Fruit fly (Drosophila melanogaster) whole organism, embryonic: ENCODE data around the gene Cby.

Experiments used
- Atf-2 ChIP-seq: fragments of 200-800 bp; sonication (Bioruptor generic); optimal IDR thresholded peaks from 2 replicates; lab custom pipeline; 2016; ENCODE audit warnings: missing biosample characterization, missing genetic modification characterization
- Awh ChIP-seq: fragments of 200-800 bp; sonication (Bioruptor generic); IDR thresholded peaks from 2 replicates; pipeline ENCODE4, ENCODE4 v1.3.6; 2022; ENCODE audit warnings: missing biosample characterization, missing genetic modification characterization
- Bdp1 ChIP-seq: fragments of 200-800 bp; sonication (Bioruptor generic); optimal IDR thresholded peaks from 3 replicates; lab custom pipeline; 2016; ENCODE audit warnings: missing biosample characterization, missing genetic modification characterization
- Bteb2 ChIP-seq: fragments of 200-800 bp; sonication (Bioruptor generic); optimal IDR thresholded peaks from 2 replicates; lab custom pipeline; 2016; ENCODE audit warnings: missing biosample characterization, missing genetic modification characterization
- C15 ChIP-seq: fragments of 200-800 bp; sonication (Bioruptor generic); IDR thresholded peaks from 3 replicates; pipeline ENCODE4 v1.3.6; 2022; ENCODE audit warnings: missing biosample characterization, missing genetic modification characterization
- CG13287 ChIP-seq: fragments of 200-800 bp; sonication (Bioruptor generic); IDR thresholded peaks from 2 replicates; pipeline ENCODE4 v1.3.6; 2022; ENCODE audit warnings: missing biosample characterization, missing genetic modification characterization; ENCODE audit not compliant: partially characterized antibody
- CG13894 ChIP-seq: fragments of 200-800 bp; sonication (Bioruptor generic); optimal IDR thresholded peaks from 3 replicates; lab custom pipeline; 2018; ENCODE audit warnings: missing biosample characterization, mild to moderate bottlenecking, missing genetic modification characterization, moderate library complexity
- CG14050 ChIP-seq: fragments of 200-800 bp; sonication (Bioruptor generic); IDR thresholded peaks from 3 replicates; pipeline ENCODE4 v1.3.6; 2022; ENCODE audit warnings: missing biosample characterization, missing genetic modification characterization
- CG16813 ChIP-seq: fragments of 200-800 bp; sonication (Bioruptor generic); IDR thresholded peaks from 3 replicates; pipeline ENCODE4 v1.3.6; 2022; ENCODE audit warnings: missing biosample characterization, missing genetic modification characterization; ENCODE audit not compliant: partially characterized antibody
- CG1792 ChIP-seq: fragments of 200-800 bp; sonication (Bioruptor generic); optimal IDR thresholded peaks from 2 replicates; lab custom pipeline; 2016; ENCODE audit warnings: missing biosample characterization, missing genetic modification characterization
- CG18599 ChIP-seq: fragments of 200-800 bp; sonication (Bioruptor generic); optimal IDR thresholded peaks from 3 replicates; lab custom pipeline; 2017; ENCODE audit warnings: missing biosample characterization, missing genetic modification characterization, mild to moderate bottlenecking, moderate library complexity, missing genetic modification reagents
- CG2712 ChIP-seq: fragments of 200-800 bp; optimal IDR thresholded peaks from 3 replicates; lab custom pipeline; 2019; ENCODE audit warnings: missing biosample characterization, mild to moderate bottlenecking, missing genetic modification characterization, moderate library complexity
- CG32772 ChIP-seq: fragments of 200-800 bp; sonication (Bioruptor generic); IDR thresholded peaks from 2 replicates; pipeline ENCODE4 v1.3.6; 2022; ENCODE audit warnings: missing biosample characterization, missing genetic modification characterization
- CG4404 ChIP-seq: fragments of 200-800 bp; sonication (Bioruptor generic); IDR thresholded peaks from 2 replicates; pipeline ENCODE4 v1.3.6; 2022; ENCODE audit warnings: missing biosample characterization, missing genetic modification characterization
- CG4820 ChIP-seq: fragments of 200-800 bp; sonication (Bioruptor generic); optimal IDR thresholded peaks from 3 replicates; lab custom pipeline; 2016; ENCODE audit warnings: missing biosample characterization, missing genetic modification characterization
- CG7556 ChIP-seq: fragments of 200-800 bp; sonication (Bioruptor generic); optimal IDR thresholded peaks from 2 replicates; lab custom pipeline; 2017; ENCODE audit warnings: missing biosample characterization, mild to moderate bottlenecking, missing genetic modification characterization
- CG7963 ChIP-seq: fragments of 200-800 bp; sonication (Bioruptor generic); IDR thresholded peaks from 3 replicates; pipeline ENCODE4 v1.3.6; 2022; ENCODE audit warnings: missing biosample characterization, missing genetic modification characterization; ENCODE audit not compliant: partially characterized antibody
- CG8944 ChIP-seq: fragments of 200-800 bp; sonication (Bioruptor generic); optimal IDR thresholded peaks from 3 replicates; lab custom pipeline; 2016; ENCODE audit warnings: missing biosample characterization, missing genetic modification characterization
- CG9727 ChIP-seq: fragments of 200-800 bp; sonication (Bioruptor generic); optimal IDR thresholded peaks from 3 replicates; lab custom pipeline; 2017; ENCODE audit warnings: missing biosample characterization, mild to moderate bottlenecking, missing genetic modification characterization
- CHES-1-like ChIP-seq: fragments of 200-800 bp; sonication (Bioruptor generic); optimal IDR thresholded peaks from 2 replicates; lab custom pipeline; 2016; ENCODE audit warnings: missing biosample characterization, missing genetic modification characterization
- E2f2 ChIP-seq: fragments of 200-800 bp; sonication (Bioruptor generic); IDR thresholded peaks from 2 replicates; pipeline ENCODE4 v1.3.6; 2022; ENCODE audit warnings: missing biosample characterization, missing genetic modification characterization
- Fer2 ChIP-seq: fragments of 200-800 bp; sonication (Bioruptor generic); optimal IDR thresholded peaks from 2 replicates; lab custom pipeline; 2018; ENCODE audit warnings: missing biosample characterization, mild to moderate bottlenecking, missing genetic modification characterization, moderate library complexity
- Fer3 ChIP-seq: fragments of 200-800 bp; sonication (Bioruptor generic); optimal IDR thresholded peaks from 2 replicates; lab custom pipeline; 2018; ENCODE audit warnings: missing biosample characterization, mild to moderate bottlenecking, missing genetic modification characterization, moderate library complexity
- Hr78 ChIP-seq, 2 experiments: fragments of 200-800 bp in 1 of 2; fragments of >200 bp in 1 of 2; sonication (Bioruptor generic) in 1 of 2; optimal IDR thresholded peaks; 2 replicates each; lab custom pipeline; 2017 to 2019; ENCODE audit warnings: missing biosample characterization in 2 of 2, missing genetic modification characterization in 2 of 2, mild to moderate bottlenecking in 1 of 2, moderate library complexity in 1 of 2
- MBD-R2 ChIP-seq: fragments of 200-800 bp; sonication (Bioruptor generic); IDR thresholded peaks from 2 replicates; pipeline ENCODE4 v1.3.6; 2022; ENCODE audit warnings: missing biosample characterization, missing genetic modification characterization
- Pdp1 ChIP-seq, 2 experiments: fragments of 200-800 bp; sonication (Bioruptor generic); optimal IDR thresholded peaks; 3 replicates each; lab custom pipeline; 2016; ENCODE audit warnings: missing biosample characterization in 2 of 2, missing genetic modification characterization in 2 of 2, mild to moderate bottlenecking in 1 of 2, moderate library complexity in 1 of 2
- Poxn ChIP-seq: fragments of 200-800 bp; sonication (Bioruptor generic); IDR thresholded peaks from 2 replicates; pipeline ENCODE4 v1.3.6; 2022; ENCODE audit warnings: missing biosample characterization, missing genetic modification characterization
- Sry-δ ChIP-seq: fragments of 200-800 bp; sonication (Bioruptor generic); optimal IDR thresholded peaks from 2 replicates; lab custom pipeline; 2016; ENCODE audit warnings: missing biosample characterization, missing genetic modification characterization
- Tbp ChIP-seq: fragments of >200 bp; optimal IDR thresholded peaks from 2 replicates; lab custom pipeline; 2018; ENCODE audit warnings: missing biosample characterization, missing genetic modification characterization
- Trl ChIP-seq, 3 experiments: fragments of >200 bp in 2 of 3; fragments of 200-800 bp in 1 of 3; sonication (Bioruptor generic) in 1 of 3; optimal IDR thresholded peaks; 2 replicates in 1 of 3; 3 replicates in 2 of 3; lab custom pipeline; 2016 to 2017; ENCODE audit warnings: missing biosample characterization in 1 of 3, missing genetic modification characterization in 1 of 3
- Xrp1 ChIP-seq: fragments of 200-800 bp; sonication (Bioruptor generic); IDR thresholded peaks from 2 replicates; pipeline ENCODE4 v1.3.6; 2022; ENCODE audit warnings: missing biosample characterization, missing genetic modification characterization
- amos ChIP-seq: fragments of 200-800 bp; sonication (Bioruptor generic); IDR thresholded peaks from 2 replicates; pipeline ENCODE4 v1.3.6; 2022; ENCODE audit warnings: missing biosample characterization, missing genetic modification characterization; ENCODE audit not compliant: partially characterized antibody
- ash1 ChIP-seq: fragments of 200-800 bp; sonication (Bioruptor generic); optimal IDR thresholded peaks from 2 replicates; lab custom pipeline; 2018; ENCODE audit warnings: missing biosample characterization, mild to moderate bottlenecking, missing genetic modification characterization
- bcd ChIP-seq: fragments of 200-800 bp; sonication (Bioruptor generic); optimal IDR thresholded peaks from 2 replicates; lab custom pipeline; 2017; ENCODE audit warnings: missing biosample characterization, mild to moderate bottlenecking, missing genetic modification characterization
- bsh ChIP-seq, 2 experiments: fragments of 200-800 bp; sonication (Bioruptor generic); optimal IDR thresholded peaks; 2 replicates each; lab custom pipeline; 2017 to 2018; ENCODE audit warnings: mild to moderate bottlenecking in 2 of 2, missing biosample characterization in 2 of 2, missing genetic modification characterization in 2 of 2, moderate library complexity in 1 of 2
- chinmo ChIP-seq: fragments of 200-800 bp; sonication (Bioruptor generic); IDR thresholded peaks from 4 replicates; pipeline ENCODE4 v1.3.6; 2022; ENCODE audit warnings: missing biosample characterization, missing genetic modification characterization; ENCODE audit not compliant: partially characterized antibody
- dati ChIP-seq: fragments of 200-800 bp; sonication (Bioruptor generic); IDR thresholded peaks from 2 replicates; pipeline ENCODE4 v1.3.6; 2022; ENCODE audit warnings: missing biosample characterization, missing genetic modification characterization
- eyg ChIP-seq: fragments of 200-800 bp; sonication (Bioruptor generic); optimal IDR thresholded peaks from 3 replicates; lab custom pipeline; 2016; ENCODE audit warnings: missing biosample characterization, missing genetic modification characterization
- ind ChIP-seq: fragments of 200-800 bp; sonication (Bioruptor generic); optimal IDR thresholded peaks from 3 replicates; lab custom pipeline; 2016; ENCODE audit warnings: missing biosample characterization, missing genetic modification characterization
- inv ChIP-seq: fragments of 200-800 bp; sonication (Bioruptor generic); IDR thresholded peaks from 2 replicates; pipeline ENCODE4 v1.3.6; 2022; ENCODE audit warnings: missing biosample characterization, missing genetic modification characterization; ENCODE audit not compliant: partially characterized antibody
- lola ChIP-seq, 3 experiments: fragments of >200 bp in 2 of 3; fragments of 200-800 bp in 1 of 3; sonication (Bioruptor generic) in 1 of 3; optimal IDR thresholded peaks; 2 replicates each; lab custom pipeline; 2017 to 2019; ENCODE audit warnings: missing biosample characterization in 3 of 3, missing genetic modification characterization in 3 of 3, mild to moderate bottlenecking in 1 of 3, moderate library complexity in 1 of 3
- nom ChIP-seq: fragments of 200-800 bp; sonication (Bioruptor generic); optimal IDR thresholded peaks from 2 replicates; lab custom pipeline; 2017; ENCODE audit warnings: missing biosample characterization, missing genetic modification characterization, mild to moderate bottlenecking, moderate library complexity, missing genetic modification reagents
- org-1 ChIP-seq: fragments of 200-800 bp; sonication (Bioruptor generic); optimal IDR thresholded peaks from 2 replicates; lab custom pipeline; 2017; ENCODE audit warnings: missing biosample characterization, missing genetic modification characterization
- phol ChIP-seq: fragments of 200-800 bp; sonication (Bioruptor generic); optimal IDR thresholded peaks from 3 replicates; lab custom pipeline; 2018; ENCODE audit warnings: missing biosample characterization, mild to moderate bottlenecking, missing genetic modification characterization, moderate library complexity
- tna ChIP-seq: fragments of 200-800 bp; sonication (Bioruptor generic); IDR thresholded peaks from 2 replicates; pipeline ENCODE4 v1.3.6; 2022; ENCODE audit warnings: missing biosample characterization, missing genetic modification characterization; ENCODE audit not compliant: partially characterized antibody
- toy ChIP-seq: fragments of 200-800 bp; sonication (Bioruptor generic); IDR thresholded peaks from 2 replicates; pipeline ENCODE4 v1.3.6; 2022; ENCODE audit warnings: missing biosample characterization, missing genetic modification characterization
- unc-4 ChIP-seq: fragments of 200-800 bp; sonication (Bioruptor generic); IDR thresholded peaks from 2 replicates; pipeline ENCODE4 v1.3.6; 2022; ENCODE audit warnings: missing biosample characterization, missing genetic modification characterization; ENCODE audit not compliant: partially characterized antibody
- vnd ChIP-seq: fragments of 200-800 bp; sonication (Bioruptor generic); IDR thresholded peaks from 3 replicates; pipeline ENCODE4 v1.3.6; 2022; ENCODE audit warnings: missing biosample characterization, missing genetic modification characterization; ENCODE audit not compliant: partially characterized antibody
- zen2 ChIP-seq: fragments of 200-800 bp; sonication (Bioruptor generic); IDR thresholded peaks from 3 replicates; pipeline ENCODE4 v1.3.6; 2022; ENCODE audit warnings: missing biosample characterization, missing genetic modification characterization; ENCODE audit not compliant: partially characterized antibody

Gene Cby

dm6 chr3R:21878473-21878872, 10.7 kb downstream of the Cby start, which contains the start of gene CG34148 (continued):
- TF ChIP-seq ind (GFP tag; lab: Kevin White, UChicago) (no peak), bcd (no peak), Bdp1 (GFP tag; lab: Kevin White, UChicago) (no peak), CG4820 (GFP tag; lab: Kevin White, UChicago) (no peak), Trl (optimal IDR thresholded peaks at IDR 0.05; lab: Kevin White, UChicago) (no peak), Trl (GFP tag; optimal IDR thresholded peaks at IDR 0.05; lab: Kevin White, UChicago) (no peak), zen2 (GFP tag; lab: Robert Waterston, UW) (peak; percentile 91), org-1 (GFP tag; lab: Kevin White, UChicago) (no peak), CG13287 (GFP tag; lab: Robert Waterston, UW) (peak; percentile 83), tna (GFP tag; lab: Robert Waterston, UW) (peak; percentile 90), CG1792 (GFP tag; lab: Kevin White, UChicago) (no peak), unc-4 (GFP tag; lab: Robert Waterston, UW) (peak; percentile 73), Xrp1 (GFP tag; lab: Robert Waterston, UW) (no peak), chinmo (0 out of 4 replicates have a peak, but pooled peaks have one; percentile 81), bsh (GFP tag; optimal IDR thresholded peaks at IDR 0.05; lab: Kevin White, UChicago) (no peak), Hr78 (GFP tag; optimal IDR thresholded peaks at IDR 0.05; lab: Kevin White, UChicago) (no peak), vnd (peak; percentile 67; the same call in 2 of the 3 replicates), CG2712 (tag; lab: Kevin White, UChicago) (no peak), CG7963 (GFP tag; lab: Robert Waterston, UW) (peak; percentile 73), Tbp (GFP tag; lab: Kevin White, UChicago) (no peak), CG13894 (no peak), dati (GFP tag; lab: Robert Waterston, UW) (no peak), eyg (GFP tag; lab: Kevin White, UChicago) (no peak), MBD-R2 (peak; percentile 69), Pdp1 (GFP tag; optimal IDR thresholded peaks at IDR 0.05; lab: Kevin White, UChicago) (peak in 1 of 2 experiments; percentile 94), CG7556 (GFP tag; lab: Kevin White, UChicago) (no peak), CG8944 (GFP tag; lab: Kevin White, UChicago) (no peak), C15 (GFP tag; lab: Robert Waterston, UW) (no peak), CG32772 (GFP tag; lab: Robert Waterston, UW) (no peak), CG4404 (GFP tag; lab: Robert Waterston, UW) (no peak), nom (GFP tag; lab: Kevin White, UChicago) (no peak), Sry-δ (peak; percentile 28), CG9727 (no peak), Bteb2 (GFP tag; lab: Kevin White, UChicago) (no peak), Fer2 (tag; lab: Kevin White, UChicago) (no peak), inv (peak; percentile 36; the same call in 1 of the 2 replicates), amos (peak; percentile 65; the same call in 1 of the 2 replicates), CG14050 (GFP tag; lab: Robert Waterston, UW) (no peak), Fer3 (tag; lab: Kevin White, UChicago) (no peak), toy (GFP tag; lab: Robert Waterston, UW) (no peak), lola (GFP tag; optimal IDR thresholded peaks at IDR 0.05; lab: Kevin White, UChicago) (no peak), Atf-2 (GFP tag; lab: Kevin White, UChicago) (no peak), ash1 (GFP tag; lab: Kevin White, UChicago) (no peak), phol (tag; lab: Kevin White, UChicago) (no peak), E2f2 (GFP tag; lab: Robert Waterston, UW) (peak; percentile 92), CG16813 (GFP tag; lab: Robert Waterston, UW) (peak; percentile 61; the same call in 2 of the 3 replicates), Awh (no peak), CHES-1-like (GFP tag; lab: Kevin White, UChicago) (no peak), Poxn (GFP tag; lab: Robert Waterston, UW) (no peak), CG18599 (GFP tag; lab: Kevin White, UChicago) (no peak)
